Worm (Caenorhabditis elegans): ENCODE results near the gene trp-2.
"Not testable (repeated sequence)": the region's sequence is repeated elsewhere in the genome, so short reads cannot be mapped to it uniquely, and the experiment has no call there.

DNA sequence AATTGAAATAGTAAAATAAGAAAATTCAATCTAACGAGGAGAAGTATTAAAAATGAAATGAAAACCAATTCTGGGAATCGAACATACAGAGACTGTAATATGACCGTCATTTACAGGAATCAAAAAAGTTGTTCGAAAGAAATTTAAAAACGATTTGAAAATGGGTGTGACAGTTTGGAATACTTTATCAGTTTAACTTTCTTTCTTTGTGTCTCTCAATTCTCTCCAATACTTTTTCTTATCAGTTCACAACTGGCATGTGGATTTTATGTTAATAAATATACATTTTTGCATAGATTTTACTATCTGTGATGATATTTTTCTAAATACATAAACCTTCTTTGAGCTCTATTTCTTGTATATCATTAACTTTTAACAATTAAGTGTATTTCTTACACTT, 47.3 kb upstream of the trp-2 start:
- TF ChIP-seq nhr-111 (GFP tag; optimal IDR thresholded peaks at IDR 0.05); aly-2 (tag; optimal IDR thresholded peaks at IDR 0.05); ama-1 (optimal IDR thresholded peaks at IDR 0.05); unc-62 (GFP tag; optimal IDR thresholded peaks at IDR 0.05 in 1 of 2); unc-62 (tag; optimal IDR thresholded peaks at IDR 0.05); spr-3 (GFP tag; optimal IDR thresholded peaks at IDR 0.05); dpl-1 (GFP tag; optimal IDR thresholded peaks at IDR 0.05): not testable (repeated sequence)
